Worm (Caenorhabditis elegans) whole organism, midembryonic: Measurements from ENCODE around the gene F46F5.7.
"Not testable (repeated sequence)": the region's sequence is repeated elsewhere in the genome, so short reads cannot be mapped to it uniquely, and the experiment has no call there.

Source experiments
- T22C8.4 ChIP-seq: fragments of 200-800 bp; sonication (Bioruptor generic); IDR thresholded peaks from 2 replicates; pipeline ENCODE4 v1.3.6; 2022; ENCODE audit warnings: missing genetic modification characterization, missing compliant biosample characterization
- cog-1 ChIP-seq: sonication (generic microtip); optimal IDR thresholded peaks from 2 replicates; lab custom pipeline; 2016; ENCODE audit warnings: missing genetic modification characterization, missing compliant biosample characterization
- flt-1 ChIP-seq: fragments of 200-800 bp; sonication (Bioruptor generic); IDR thresholded peaks from 2 replicates; pipeline ENCODE4 v1.3.6; 2022; ENCODE audit warnings: missing genetic modification characterization, missing compliant biosample characterization
- klf-2 ChIP-seq: fragments of 200-800 bp; sonication (Bioruptor generic); conservative IDR thresholded peaks from 2 replicates; pipeline ENCODE4 v1.3.6; 2022; ENCODE audit warnings: missing genetic modification reagents, missing genetic modification characterization, missing compliant biosample characterization
- med-1 ChIP-seq: sonication (generic microtip); optimal IDR thresholded peaks from 2 replicates; lab custom pipeline; 2017; ENCODE audit warnings: missing genetic modification characterization, mild to moderate bottlenecking, missing compliant biosample characterization, antibody characterized with exemption, missing genetic modification reagents; ENCODE audit not compliant: insufficient read depth
- ref-1 ChIP-seq: fragments of 200-800 bp; sonication (Bioruptor generic); conservative IDR thresholded peaks from 2 replicates; pipeline ENCODE4 v1.3.6; 2022; ENCODE audit warnings: missing genetic modification reagents, missing genetic modification characterization, missing compliant biosample characterization
- tab-1 ChIP-seq: fragments of 200-800 bp; sonication (Bioruptor generic); IDR thresholded peaks from 2 replicates; pipeline ENCODE4 v1.3.6; 2022; ENCODE audit warnings: missing genetic modification characterization, missing compliant biosample characterization
- ztf-23 ChIP-seq: fragments of 200-800 bp; sonication (Bioruptor generic); IDR thresholded peaks from 2 replicates; pipeline ENCODE4 v1.3.6; 2022; ENCODE audit warnings: missing genetic modification reagents, missing genetic modification characterization, missing compliant biosample characterization
- ztf-29 ChIP-seq: fragments of 200-800 bp; sonication (Bioruptor generic); IDR thresholded peaks from 2 replicates; pipeline ENCODE4 v1.3.6; 2022; ENCODE audit warnings: missing genetic modification reagents, missing genetic modification characterization, missing compliant biosample characterization

Gene F46F5.7

DNA sequence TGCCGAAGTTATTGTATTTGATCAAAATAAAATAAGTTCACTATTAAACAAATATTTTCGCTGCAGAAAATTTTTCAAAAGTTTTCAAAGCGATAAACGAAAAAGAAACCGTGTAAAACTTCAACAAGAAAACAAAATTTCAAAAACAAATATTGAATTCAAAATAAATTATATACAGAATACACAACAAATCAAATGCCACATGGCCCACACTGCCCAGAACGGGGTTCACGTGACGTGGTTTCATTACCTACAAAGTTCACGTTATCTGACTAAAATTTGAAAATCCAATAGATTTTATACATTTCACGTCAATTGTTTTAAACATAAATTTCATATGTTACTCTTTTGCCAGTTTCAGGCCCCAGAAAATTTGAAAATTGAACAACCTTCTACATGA lies at the start of gene F46F5.7:
Gene F46F5.7 (minus strand): TSS at position 101 of the 400 bp plus-strand sequence.
- no peak for TF ChIP-seq ztf-29
- TF ChIP-seq T22C8.4 (GFP tag; lab: Robert Waterston, UW): no peak
- TF ChIP-seq tab-1 (GFP tag; lab: Robert Waterston, UW): no peak

DNA sequence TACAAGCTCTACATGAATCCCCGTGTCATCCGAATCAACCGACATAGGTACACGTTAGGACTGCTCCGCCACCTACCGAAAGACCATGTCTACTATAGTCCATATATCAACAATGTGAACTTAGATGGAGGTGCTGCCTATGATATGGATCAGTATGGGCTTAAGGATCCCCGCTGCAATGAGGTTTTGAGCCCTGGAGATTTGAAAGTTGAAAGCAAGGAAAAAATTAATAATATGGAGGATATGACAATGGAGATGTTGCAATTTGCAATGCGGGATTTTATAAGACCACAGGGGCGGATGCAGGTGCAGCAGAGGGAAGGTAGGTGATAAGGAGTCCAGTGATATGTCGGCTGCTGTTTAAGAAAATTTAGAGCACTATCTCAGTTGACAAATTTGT lies 48.9 kb upstream of the F46F5.7 start:
- no peak for TF ChIP-seq flt-1 (GFP tag; lab: Robert Waterston, UW)
- TF ChIP-seq ztf-29: no peak
- TF ChIP-seq ztf-23 (GFP tag; lab: Robert Waterston, UW): no peak
- no peak for TF ChIP-seq ref-1 (GFP tag; lab: Robert Waterston, UW)
- TF ChIP-seq klf-2: no peak
- no peak for TF ChIP-seq tab-1 (GFP tag; lab: Robert Waterston, UW)
- TF ChIP-seq cog-1 (tag; lab: Kevin White, UChicago): no peak

DNA sequence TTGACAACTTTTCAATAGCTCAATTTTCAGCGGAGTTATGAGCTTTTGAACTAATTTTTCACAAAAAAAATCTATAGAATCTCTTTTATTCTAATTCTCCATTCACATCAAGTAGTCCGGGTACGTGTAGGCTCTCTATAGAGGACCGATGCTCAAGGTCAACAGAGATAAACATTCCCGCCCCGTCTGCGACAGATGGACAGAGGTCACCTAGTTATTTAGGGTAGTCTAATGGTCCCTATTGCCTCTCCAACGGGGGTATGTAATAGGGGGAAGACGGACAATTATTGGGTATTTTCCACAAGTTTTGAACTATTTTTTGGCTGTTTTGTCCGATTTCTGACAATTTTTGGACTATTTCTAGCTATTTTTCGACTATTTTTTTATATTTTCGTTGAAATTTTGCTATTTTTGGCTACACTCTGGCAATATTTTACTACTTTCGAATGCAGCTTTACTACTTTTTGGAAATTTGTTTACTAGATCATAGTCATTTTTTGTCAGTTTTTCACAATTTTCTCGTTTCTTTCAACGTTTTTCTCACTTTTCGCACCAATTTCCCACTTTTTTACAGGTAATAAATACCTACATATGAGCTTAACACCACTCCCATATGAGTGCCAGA lies 47.9 kb upstream of the F46F5.7 start, which contains the start of gene fbxc-51:
Gene fbxc-51 (plus strand): TSS at position 575 of the 625 bp plus-strand sequence.
- TF ChIP-seq cog-1 (tag; lab: Kevin White, UChicago) (no peak), ref-1 (GFP tag; lab: Robert Waterston, UW) (no peak), klf-2 (no peak), ztf-23 (GFP tag; lab: Robert Waterston, UW) (no peak), flt-1 (GFP tag; lab: Robert Waterston, UW) (no peak)

DNA sequence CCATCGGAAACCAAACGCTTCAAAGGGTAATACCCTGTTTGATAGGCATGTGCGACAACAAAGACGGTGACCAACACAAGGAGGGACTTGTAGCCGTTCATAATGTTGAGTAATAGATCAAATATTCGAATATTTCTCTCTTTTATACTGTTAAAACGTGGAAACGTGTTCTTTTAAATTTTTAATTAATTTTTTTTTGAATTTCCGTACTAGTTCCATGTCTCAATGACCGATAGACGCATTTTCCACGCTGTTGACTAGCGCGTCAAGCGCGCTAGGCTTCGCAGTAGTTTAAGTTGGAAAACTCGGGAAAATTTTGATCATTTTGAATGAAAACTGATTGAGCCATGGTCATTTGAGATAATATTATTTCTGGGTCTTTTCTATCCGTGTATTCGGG lies 46.4 kb upstream of the F46F5.7 start, which contains the start of gene Y46B2A.3:
Gene Y46B2A.3 (minus strand): TSS at position 101 of the 400 bp plus-strand sequence.
- TF ChIP-seq ztf-29: no peak
- TF ChIP-seq klf-2: no peak
- no peak for TF ChIP-seq tab-1 (GFP tag; lab: Robert Waterston, UW)
- TF ChIP-seq T22C8.4 (GFP tag; lab: Robert Waterston, UW): no peak
- no peak for TF ChIP-seq flt-1 (GFP tag; lab: Robert Waterston, UW)
- no peak for TF ChIP-seq med-1 (GFP tag; lab: Kevin White, UChicago)
- TF ChIP-seq ztf-23 (GFP tag; lab: Robert Waterston, UW): no peak
- no peak for TF ChIP-seq ref-1 (GFP tag; lab: Robert Waterston, UW)
- no peak for TF ChIP-seq cog-1 (tag; lab: Kevin White, UChicago)

DNA sequence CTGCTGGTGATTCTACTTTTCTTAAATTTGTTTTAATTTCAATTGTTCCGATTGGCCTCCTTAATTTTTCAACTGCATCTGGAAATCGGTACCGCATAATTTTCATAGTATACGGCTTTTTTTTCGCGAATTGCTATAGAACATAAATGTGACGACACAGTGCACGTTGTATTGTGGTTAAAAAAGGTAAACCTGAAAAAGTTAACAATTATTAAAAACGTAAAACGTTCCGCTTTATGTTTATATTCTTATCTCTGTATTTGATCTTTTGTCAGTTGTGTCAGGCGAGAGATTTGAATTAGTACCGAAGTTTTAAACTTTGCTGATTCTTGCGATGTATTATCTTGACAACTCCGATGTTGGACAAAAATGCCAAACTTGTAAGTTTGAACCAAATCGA lies 41.1 kb upstream of the F46F5.7 start, which contains the start of gene Y46B2A.4:
Gene Y46B2A.4 (plus strand): TSS at position 301 of the 400 bp plus-strand sequence.
- TF ChIP-seq med-1 (GFP tag; lab: Kevin White, UChicago) (no peak), flt-1 (GFP tag; lab: Robert Waterston, UW) (no peak), klf-2 (no peak), ref-1 (GFP tag; lab: Robert Waterston, UW) (no peak), ztf-29 (no peak), tab-1 (GFP tag; lab: Robert Waterston, UW) (no peak), cog-1 (tag; lab: Kevin White, UChicago) (no peak), T22C8.4 (GFP tag; lab: Robert Waterston, UW) (no peak), ztf-23 (GFP tag; lab: Robert Waterston, UW) (no peak)

DNA sequence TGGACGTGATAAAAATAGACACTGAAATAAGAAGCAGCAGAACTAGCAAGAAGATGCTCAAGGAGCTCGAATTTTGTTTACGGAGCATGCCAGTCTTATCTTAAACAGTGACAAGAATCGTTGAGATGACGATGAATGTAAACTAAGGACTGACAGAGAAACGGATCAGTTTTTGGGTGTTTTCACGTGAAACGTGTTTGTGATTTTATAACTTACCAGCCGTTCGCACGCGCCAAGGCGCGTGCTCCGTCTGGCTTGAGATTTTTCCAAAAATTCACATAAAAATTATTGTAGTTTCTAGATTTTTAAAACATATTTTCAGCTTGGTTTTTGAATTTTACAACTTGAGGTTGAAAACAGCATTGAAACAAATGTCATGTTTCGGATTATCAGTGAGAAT lies 30.1 kb upstream of the F46F5.7 start, which contains the start of gene F28A10.5:
Gene F28A10.5 (minus strand): TSS at position 101 of the 400 bp plus-strand sequence.
- not testable (repeated sequence) for TF ChIP-seq med-1 (GFP tag; lab: Kevin White, UChicago); T22C8.4 (GFP tag; lab: Robert Waterston, UW); ztf-29

DNA sequence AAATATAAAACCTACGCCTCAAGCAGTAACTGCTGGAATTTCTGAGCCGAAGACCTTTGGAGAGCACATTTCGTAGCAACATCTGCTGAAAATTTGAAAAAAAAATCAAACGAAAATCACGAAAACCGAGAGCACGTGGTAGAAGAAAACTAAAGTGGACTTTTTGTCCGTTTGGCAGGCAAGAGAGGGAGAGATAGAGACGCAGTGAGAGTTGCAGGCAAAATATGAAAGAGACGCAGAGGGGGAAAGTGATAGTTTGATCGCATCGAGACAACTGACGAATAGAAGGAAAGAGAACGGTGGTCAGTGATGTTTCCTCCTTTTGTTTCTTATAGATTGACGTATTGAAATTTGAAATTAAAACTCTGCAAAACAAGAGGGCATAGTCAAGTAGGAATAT lies 28.1 kb upstream of the F46F5.7 start, which contains the start of the genes acdh-9 and F28A10.13:
Gene acdh-9 (minus strand): TSS at position 85 of the 400 bp plus-strand sequence.
Gene F28A10.13 (plus strand): TSS at position 294 of the 400 bp plus-strand sequence.
- TF ChIP-seq klf-2 (no peak), ztf-29 (no peak), ref-1 (GFP tag; lab: Robert Waterston, UW) (no peak), flt-1 (GFP tag; lab: Robert Waterston, UW) (no peak), ztf-23 (GFP tag; lab: Robert Waterston, UW) (no peak), cog-1 (tag; lab: Kevin White, UChicago) (no peak), tab-1 (GFP tag; lab: Robert Waterston, UW) (no peak), T22C8.4 (GFP tag; lab: Robert Waterston, UW) (no peak)

DNA sequence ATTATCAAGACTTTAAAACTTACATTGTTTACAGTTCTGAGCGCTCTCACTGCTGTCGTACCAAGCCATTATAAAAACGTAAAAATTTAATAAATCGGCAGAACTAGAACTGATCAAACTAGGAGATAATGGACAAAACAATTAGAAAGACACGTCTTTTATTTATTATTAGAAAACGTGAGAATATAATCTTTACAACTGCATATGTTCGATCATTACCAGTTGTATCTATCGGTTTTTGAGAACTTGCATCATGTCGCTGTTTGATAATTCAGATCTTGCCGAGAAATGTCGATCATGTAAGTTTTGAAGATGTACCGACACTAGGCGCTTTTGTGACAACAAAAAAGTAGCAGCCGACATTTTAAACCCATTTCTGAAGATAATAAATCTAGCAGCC lies 25.2 kb upstream of the F46F5.7 start, which contains the start of gene F28A10.7:
Gene F28A10.7 (minus strand): TSS at position 101 of the 400 bp plus-strand sequence.
- TF ChIP-seq cog-1 (tag; lab: Kevin White, UChicago): no peak
- no peak for TF ChIP-seq klf-2
- no peak for TF ChIP-seq T22C8.4 (GFP tag; lab: Robert Waterston, UW)
- no peak for TF ChIP-seq ztf-23 (GFP tag; lab: Robert Waterston, UW)
- TF ChIP-seq ztf-29: no peak

DNA sequence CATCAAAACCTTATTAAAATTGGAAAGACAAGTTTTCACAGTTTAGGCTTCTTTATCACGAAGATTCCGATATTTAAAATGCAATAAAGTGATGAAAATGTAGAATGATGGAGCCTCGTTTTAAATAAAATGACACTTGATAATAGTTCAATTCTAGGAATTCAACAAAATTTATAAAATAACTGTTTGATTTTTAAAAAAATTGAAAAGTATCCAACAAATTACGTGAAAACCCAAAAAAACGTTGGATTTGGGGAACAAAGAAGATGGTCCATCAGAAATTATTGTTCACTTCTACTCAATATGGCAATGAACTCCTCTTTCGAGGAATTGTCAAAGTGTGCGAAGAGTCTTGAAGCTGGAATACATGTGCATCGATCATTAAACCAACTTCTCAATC lies 23.6 kb upstream of the F46F5.7 start, which contains the start of gene F28A10.4:
Gene F28A10.4 (plus strand): TSS at position 301 of the 400 bp plus-strand sequence.
- TF ChIP-seq klf-2 (no peak), tab-1 (GFP tag; lab: Robert Waterston, UW) (no peak), cog-1 (tag; lab: Kevin White, UChicago) (no peak), flt-1 (GFP tag; lab: Robert Waterston, UW) (no peak), med-1 (GFP tag; lab: Kevin White, UChicago) (no peak), T22C8.4 (GFP tag; lab: Robert Waterston, UW) (no peak), ref-1 (GFP tag; lab: Robert Waterston, UW) (no peak)

DNA sequence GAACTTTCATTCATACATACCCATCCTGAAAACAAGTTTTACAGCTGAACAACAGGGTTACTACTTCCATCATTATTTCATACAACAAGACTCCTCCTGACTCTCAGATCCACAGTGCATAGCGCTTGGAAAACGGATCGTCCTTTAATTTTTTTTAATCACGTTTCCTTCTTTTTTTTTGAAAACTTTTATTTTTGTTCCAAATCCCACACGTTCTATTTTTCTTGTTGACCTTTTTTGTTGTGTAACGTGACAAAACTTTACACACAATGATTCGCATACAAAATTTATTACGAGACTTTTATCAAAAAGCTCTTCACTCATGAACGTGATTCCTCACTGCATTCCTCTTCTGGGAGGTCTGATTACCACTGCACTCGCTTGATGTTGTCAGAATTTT lies 19.7 kb upstream of the F46F5.7 start, which contains the start of gene clc-33:
Gene clc-33 (plus strand): TSS at position 301 of the 400 bp plus-strand sequence.
- TF ChIP-seq ztf-23 (GFP tag; lab: Robert Waterston, UW) (no peak), T22C8.4 (GFP tag; lab: Robert Waterston, UW) (no peak), med-1 (GFP tag; lab: Kevin White, UChicago) (no peak), flt-1 (GFP tag; lab: Robert Waterston, UW) (no peak), cog-1 (tag; lab: Kevin White, UChicago) (no peak), klf-2 (no peak), tab-1 (GFP tag; lab: Robert Waterston, UW) (no peak), ztf-29 (no peak), ref-1 (GFP tag; lab: Robert Waterston, UW) (no peak)
